Fruit fly (Drosophila melanogaster) whole organism, prepupa: Measurements from ENCODE around the gene Sk1.

Experiments
- CG10631 ChIP-seq: fragments of 200-800 bp; sonication (Bioruptor generic); optimal IDR thresholded peaks from 2 replicates; lab custom pipeline; 2016; ENCODE audit warnings: missing biosample characterization, missing genetic modification characterization
- CG11294 ChIP-seq: fragments of 200-800 bp; sonication (Bioruptor generic); IDR thresholded peaks from 2 replicates; pipeline ENCODE4 v1.3.6; 2022; ENCODE audit warnings: missing biosample characterization, missing genetic modification characterization
- CG11762 ChIP-seq: fragments of 200-800 bp; sonication (Bioruptor generic); optimal IDR thresholded peaks from 3 replicates; lab custom pipeline; 2016; ENCODE audit warnings: missing biosample characterization, missing genetic modification characterization; ENCODE audit not compliant: insufficient read depth
- CG11902 ChIP-seq: fragments of 200-800 bp; sonication (Bioruptor generic); optimal IDR thresholded peaks from 3 replicates; lab custom pipeline; 2016; ENCODE audit warnings: missing biosample characterization, missing genetic modification characterization
- CG15336 ChIP-seq: fragments of 200-800 bp; sonication (Bioruptor generic); IDR thresholded peaks from 2 replicates; pipeline ENCODE4 v1.3.6; 2022; ENCODE audit warnings: missing biosample characterization, missing genetic modification characterization
- CG1621 ChIP-seq: fragments of 200-800 bp; sonication (Bioruptor generic); optimal IDR thresholded peaks from 3 replicates; lab custom pipeline; 2018; ENCODE audit warnings: missing biosample characterization, mild to moderate bottlenecking, missing genetic modification characterization
- CG16779 ChIP-seq: fragments of 200-800 bp; sonication (Bioruptor generic); optimal IDR thresholded peaks from 3 replicates; lab custom pipeline; 2017; ENCODE audit warnings: missing biosample characterization, mild to moderate bottlenecking, missing genetic modification characterization
- CG3032 ChIP-seq: fragments of 200-800 bp; optimal IDR thresholded peaks from 2 replicates; lab custom pipeline; 2019; ENCODE audit warnings: missing biosample characterization, mild to moderate bottlenecking, missing genetic modification characterization, moderate library complexity
- CG31627 ChIP-seq: fragments of 200-800 bp; sonication (Bioruptor generic); optimal IDR thresholded peaks from 3 replicates; lab custom pipeline; 2016; ENCODE audit warnings: missing biosample characterization, missing genetic modification characterization
- CG32006 ChIP-seq: fragments of 200-800 bp; sonication (Bioruptor generic); optimal IDR thresholded peaks from 3 replicates; lab custom pipeline; 2017; ENCODE audit warnings: missing biosample characterization, mild to moderate bottlenecking, missing genetic modification characterization
- CG34406 ChIP-seq: fragments of 200-800 bp; sonication (Bioruptor generic); optimal IDR thresholded peaks from 3 replicates; lab custom pipeline; 2016; ENCODE audit warnings: missing biosample characterization, missing genetic modification characterization
- CG3919 ChIP-seq: fragments of 200-800 bp; sonication (Bioruptor generic); optimal IDR thresholded peaks from 3 replicates; lab custom pipeline; 2016; ENCODE audit warnings: missing biosample characterization, missing genetic modification characterization
- CG6163 ChIP-seq: fragments of 200-800 bp; sonication (Bioruptor generic); IDR thresholded peaks from 3 replicates; pipeline ENCODE4 v1.3.6; 2022; ENCODE audit warnings: missing biosample characterization, missing genetic modification characterization
- CG6276 ChIP-seq: fragments of 200-800 bp; sonication (Bioruptor generic); optimal IDR thresholded peaks from 2 replicates; lab custom pipeline; 2017; ENCODE audit warnings: missing biosample characterization, mild to moderate bottlenecking, missing genetic modification characterization
- CG6808 ChIP-seq: fragments of 200-800 bp; sonication (Bioruptor generic); optimal IDR thresholded peaks from 3 replicates; lab custom pipeline; 2017; ENCODE audit warnings: missing biosample characterization, missing genetic modification characterization, mild to moderate bottlenecking, moderate library complexity, missing genetic modification reagents
- CG6854 ChIP-seq: fragments of 200-800 bp; sonication (Bioruptor generic); optimal IDR thresholded peaks from 2 replicates; lab custom pipeline; 2017; ENCODE audit warnings: missing biosample characterization, mild to moderate bottlenecking, missing genetic modification characterization
- CG7368 ChIP-seq: fragments of 200-800 bp; sonication (Bioruptor generic); optimal IDR thresholded peaks from 3 replicates; lab custom pipeline; 2016; ENCODE audit warnings: missing biosample characterization, missing genetic modification characterization
- CG8119 ChIP-seq: fragments of 200-800 bp; sonication (Bioruptor generic); IDR thresholded peaks from 3 replicates; pipeline ENCODE4 v1.3.6; 2022; ENCODE audit warnings: missing biosample characterization, missing genetic modification characterization
- CG8319 ChIP-seq: fragments of 200-800 bp; sonication (Bioruptor generic); optimal IDR thresholded peaks from 3 replicates; lab custom pipeline; 2016; ENCODE audit warnings: missing biosample characterization, missing genetic modification characterization
- CG8632 ChIP-seq: fragments of 200-800 bp; sonication (Bioruptor generic); optimal IDR thresholded peaks from 3 replicates; lab custom pipeline; 2016; ENCODE audit warnings: missing biosample characterization, missing genetic modification characterization
- CG9139 ChIP-seq: fragments of 200-800 bp; sonication (Bioruptor generic); optimal IDR thresholded peaks from 3 replicates; lab custom pipeline; 2017; ENCODE audit warnings: missing biosample characterization, mild to moderate bottlenecking, missing genetic modification characterization
- Eip75B ChIP-seq: fragments of 200-800 bp; sonication (Bioruptor generic); optimal IDR thresholded peaks from 3 replicates; lab custom pipeline; 2016; ENCODE audit warnings: missing biosample characterization, missing genetic modification characterization
- Ets21C ChIP-seq: fragments of 200-800 bp; sonication (Bioruptor generic); optimal IDR thresholded peaks from 3 replicates; lab custom pipeline; 2016; ENCODE audit warnings: missing biosample characterization, missing genetic modification characterization
- Ets96B ChIP-seq: fragments of 200-800 bp; optimal IDR thresholded peaks from 2 replicates; lab custom pipeline; 2019; ENCODE audit warnings: missing biosample characterization, mild to moderate bottlenecking, missing genetic modification characterization, moderate library complexity
- Gug ChIP-seq: fragments of 200-800 bp; sonication (Bioruptor generic); IDR thresholded peaks from 2 replicates; pipeline ENCODE4 v1.3.6; 2022; ENCODE audit warnings: missing biosample characterization, missing genetic modification characterization
- Hr38 ChIP-seq: sonication (Bioruptor generic); optimal IDR thresholded peaks from 2 replicates; lab custom pipeline; 2016; ENCODE audit warnings: missing biosample characterization, missing genetic modification characterization
- Hr39 ChIP-seq: fragments of 200-800 bp; sonication (Bioruptor generic); optimal IDR thresholded peaks from 2 replicates; lab custom pipeline; 2016; ENCODE audit warnings: missing biosample characterization, missing genetic modification characterization
- Hr4 ChIP-seq: fragments of 200-800 bp; sonication (Bioruptor generic); optimal IDR thresholded peaks from 3 replicates; lab custom pipeline; 2016; ENCODE audit warnings: missing biosample characterization, missing genetic modification characterization
- Lpt ChIP-seq: fragments of 200-800 bp; sonication (Bioruptor generic); optimal IDR thresholded peaks from 3 replicates; lab custom pipeline; 2016; ENCODE audit warnings: missing biosample characterization, missing genetic modification characterization
- Met ChIP-seq: fragments of 200-800 bp; sonication (Bioruptor generic); optimal IDR thresholded peaks from 3 replicates; lab custom pipeline; 2016; ENCODE audit warnings: missing biosample characterization, missing genetic modification characterization
- OdsH ChIP-seq: fragments of 200-800 bp; sonication (Bioruptor generic); optimal IDR thresholded peaks from 3 replicates; lab custom pipeline; 2016; ENCODE audit warnings: missing biosample characterization, missing genetic modification characterization
- Smox ChIP-seq: fragments of 200-800 bp; sonication (Bioruptor generic); optimal IDR thresholded peaks from 3 replicates; lab custom pipeline; 2016; ENCODE audit warnings: missing biosample characterization, missing genetic modification characterization
- Sox102F ChIP-seq: fragments of 200-800 bp; sonication (Bioruptor generic); optimal IDR thresholded peaks from 2 replicates; lab custom pipeline; 2016; ENCODE audit warnings: missing biosample characterization, mild to moderate bottlenecking, missing genetic modification characterization
- Sox14 ChIP-seq: fragments of 200-800 bp; sonication (Bioruptor generic); optimal IDR thresholded peaks from 3 replicates; lab custom pipeline; 2016; ENCODE audit warnings: missing biosample characterization, missing genetic modification characterization
- Sox15 ChIP-seq: fragments of 200-800 bp; sonication (Bioruptor generic); optimal IDR thresholded peaks from 3 replicates; lab custom pipeline; 2016; ENCODE audit warnings: missing biosample characterization, missing genetic modification characterization
- achi ChIP-seq: fragments of 200-800 bp; sonication (Bioruptor generic); optimal IDR thresholded peaks from 3 replicates; lab custom pipeline; 2016; ENCODE audit warnings: missing biosample characterization, missing genetic modification characterization
- acj6 ChIP-seq: fragments of 200-800 bp; sonication (Bioruptor generic); optimal IDR thresholded peaks from 3 replicates; lab custom pipeline; 2016; ENCODE audit warnings: missing biosample characterization, missing genetic modification characterization
- cyc ChIP-seq: fragments of 200-800 bp; sonication (Bioruptor generic); optimal IDR thresholded peaks from 3 replicates; lab custom pipeline; 2016; ENCODE audit warnings: missing biosample characterization, missing genetic modification characterization
- dsx ChIP-seq: fragments of 200-800 bp; optimal IDR thresholded peaks from 3 replicates; lab custom pipeline; 2019; ENCODE audit warnings: missing biosample characterization, mild to moderate bottlenecking, missing genetic modification characterization, moderate library complexity; ENCODE audit not compliant: poor library complexity, severe bottlenecking
- eg ChIP-seq: fragments of 200-800 bp; sonication (Bioruptor generic); IDR thresholded peaks from 3 replicates; pipeline ENCODE4 v1.3.6; 2022; ENCODE audit warnings: missing biosample characterization, missing genetic modification characterization
- fd59A ChIP-seq: fragments of 200-800 bp; sonication (Bioruptor generic); optimal IDR thresholded peaks from 2 replicates; lab custom pipeline; 2017; ENCODE audit warnings: missing biosample characterization, mild to moderate bottlenecking, missing genetic modification characterization, missing genetic modification reagents
- fkh ChIP-seq: fragments of 200-800 bp; sonication (Bioruptor generic); optimal IDR thresholded peaks from 3 replicates; lab custom pipeline; 2017; ENCODE audit warnings: missing biosample characterization, mild to moderate bottlenecking, missing genetic modification characterization, moderate library complexity
- lz ChIP-seq: fragments of 200-800 bp; sonication (Bioruptor generic); optimal IDR thresholded peaks from 3 replicates; lab custom pipeline; 2016; ENCODE audit warnings: missing biosample characterization, missing genetic modification characterization
- net ChIP-seq: fragments of 200-800 bp; sonication (Bioruptor generic); optimal IDR thresholded peaks from 3 replicates; lab custom pipeline; 2016; ENCODE audit warnings: missing biosample characterization, missing genetic modification characterization
- pdm3 ChIP-seq: fragments of 200-800 bp; sonication (Bioruptor generic); optimal IDR thresholded peaks from 3 replicates; lab custom pipeline; 2016; ENCODE audit warnings: missing biosample characterization, missing genetic modification characterization
- ss ChIP-seq, 2 experiments: fragments of 200-800 bp; sonication (Bioruptor generic); optimal IDR thresholded peaks; 2 replicates in 1 of 2; 3 replicates in 1 of 2; lab custom pipeline; 2017 to 2018; ENCODE audit warnings: mild to moderate bottlenecking in 2 of 2, missing biosample characterization in 2 of 2, missing genetic modification characterization in 2 of 2, moderate library complexity in 1 of 2
- svp ChIP-seq: fragments of 200-800 bp; sonication (Bioruptor generic); peaks from one replicate; lab custom pipeline; 2016; ENCODE audit warnings: missing biosample characterization, missing genetic modification characterization
- vri ChIP-seq: fragments of 200-800 bp; sonication (Bioruptor generic); optimal IDR thresholded peaks from 3 replicates; lab custom pipeline; 2016; ENCODE audit warnings: missing biosample characterization, mild to moderate bottlenecking, missing genetic modification characterization

Gene Sk1

DNA sequence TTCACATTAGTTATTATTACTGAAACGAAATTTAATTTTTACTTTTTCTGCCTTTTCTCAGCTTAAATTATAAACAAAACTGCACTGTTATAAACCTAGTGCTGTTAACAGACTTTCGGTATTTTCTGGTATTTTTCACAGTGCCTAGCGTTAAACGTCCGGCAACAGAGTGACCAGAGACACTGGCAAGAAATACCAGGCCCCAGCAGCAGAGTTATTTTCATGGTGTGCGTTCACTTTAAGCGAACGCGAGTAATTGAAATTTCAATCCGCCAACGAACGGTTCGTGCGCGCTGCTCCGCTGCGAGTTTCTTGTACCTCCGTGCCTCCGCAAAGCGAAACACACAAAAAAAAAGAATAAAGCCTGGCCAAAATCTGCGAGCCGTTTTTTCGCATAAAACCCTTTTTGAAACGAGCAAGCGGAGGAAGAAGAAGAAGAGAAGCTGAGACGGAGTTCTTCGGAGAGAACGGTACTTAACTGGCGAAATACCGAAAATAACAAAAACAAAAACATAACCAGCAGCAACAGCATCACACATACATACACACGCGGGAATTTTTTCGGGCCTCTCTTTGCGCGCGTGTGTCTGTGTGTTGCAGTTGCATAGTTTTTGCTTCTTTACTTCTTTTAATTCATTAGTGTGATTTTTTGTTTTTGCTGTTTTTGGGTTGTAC is 50.7 kb downstream of the Sk1 start, which contains the start of gene Drak (continued):
- TF ChIP-seq fkh (no peak), OdsH (GFP tag; lab: Kevin White, UChicago) (no peak), CG7368 (GFP tag; lab: Kevin White, UChicago) (no peak), Met (no peak), achi (GFP tag; lab: Kevin White, UChicago) (no peak), CG6163 (GFP tag; lab: Robert Waterston, UW) (no peak), ss (GFP tag; optimal IDR thresholded peaks at IDR 0.05; lab: Kevin White, UChicago) (peak; percentile 22 to 67)

DNA sequence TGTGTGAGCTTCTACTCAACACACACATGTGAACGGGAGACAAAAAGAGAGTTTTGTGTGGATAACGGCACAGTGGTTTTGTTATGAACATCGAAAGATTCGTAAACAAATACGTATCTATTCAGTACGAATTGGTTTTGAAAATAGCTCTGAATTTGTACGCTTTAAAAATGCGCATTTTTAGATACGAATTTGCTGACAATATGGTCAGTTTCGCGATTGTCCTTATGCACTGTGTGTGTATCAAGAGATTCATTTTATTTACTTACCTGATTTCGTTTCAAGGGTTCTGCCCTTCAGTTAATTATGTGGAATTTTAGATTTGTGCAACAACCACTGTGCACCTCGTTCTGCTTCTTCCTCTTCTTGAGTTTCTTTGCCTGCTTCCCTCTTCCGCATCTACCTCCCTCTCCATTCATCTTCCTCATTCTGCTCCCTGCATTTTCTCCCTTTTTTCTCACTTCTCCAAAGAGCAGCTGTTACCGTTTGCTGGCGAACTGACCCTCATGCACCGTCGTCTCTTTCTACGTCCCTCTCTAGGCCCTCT is 52.5 kb downstream of the Sk1 start:
- TF ChIP-seq Sox14 (GFP tag; lab: Kevin White, UChicago): peak; percentile 97
- TF ChIP-seq pdm3: peak; percentile 95
- peak; percentile 88 for TF ChIP-seq CG8119 (GFP tag; lab: Robert Waterston, UW)
- peak; percentile 94 for TF ChIP-seq CG8632
- TF ChIP-seq CG32006 (GFP tag; lab: Kevin White, UChicago): peak; percentile 92
- TF ChIP-seq CG6808 (GFP tag; lab: Kevin White, UChicago): peak; percentile 95
- peak; percentile 96 for TF ChIP-seq svp (GFP tag; lab: Kevin White, UChicago)
- TF ChIP-seq CG11294 (GFP tag; lab: Robert Waterston, UW): 0 out of 2 replicates have a peak, but pooled peaks have one; percentile 35
- peak; percentile 94 for TF ChIP-seq CG34406
- peak; percentile 76 for TF ChIP-seq Hr4 (GFP tag; lab: Kevin White, UChicago)
- TF ChIP-seq Hr39 (GFP tag; lab: Kevin White, UChicago): peak; percentile 96
- TF ChIP-seq net (GFP tag; lab: Kevin White, UChicago): peak; percentile 92
- TF ChIP-seq CG8319 (GFP tag; lab: Kevin White, UChicago): peak; percentile 93
- peak; percentile 75 for TF ChIP-seq CG6276 (GFP tag; lab: Kevin White, UChicago)
- peak; percentile 88 for TF ChIP-seq vri (GFP tag; lab: Kevin White, UChicago)
- TF ChIP-seq CG10631 (GFP tag; lab: Kevin White, UChicago): peak; percentile 95
- peak; percentile 95 for TF ChIP-seq CG3919 (GFP tag; lab: Kevin White, UChicago)
- peak; percentile 96 for TF ChIP-seq Eip75B (GFP tag; lab: Kevin White, UChicago)
- peak; percentile 51; the same call in 1 of the 3 replicates for TF ChIP-seq eg (GFP tag; lab: Robert Waterston, UW)
- peak; percentile 94 for TF ChIP-seq Ets96B (tag; lab: Kevin White, UChicago)
- peak; percentile 95 for TF ChIP-seq Sox15 (GFP tag; lab: Kevin White, UChicago)
- peak; percentile 91 for TF ChIP-seq CG11762
- TF ChIP-seq CG6854 (GFP tag; lab: Kevin White, UChicago): peak; percentile 88
- TF ChIP-seq Ets21C (GFP tag; lab: Kevin White, UChicago): peak; percentile 96
- peak; percentile 96 for TF ChIP-seq Sox102F
- TF ChIP-seq CG1621 (tag; lab: Kevin White, UChicago): peak; percentile 95
- TF ChIP-seq ss (GFP tag; optimal IDR thresholded peaks at IDR 0.05; lab: Kevin White, UChicago): peak; percentile 95 to 96
- TF ChIP-seq CG15336 (GFP tag; lab: Robert Waterston, UW): peak; percentile 86
- peak; percentile 92 for TF ChIP-seq dsx
- peak; percentile 50 for TF ChIP-seq fkh
- peak; percentile 90 for TF ChIP-seq CG9139
- TF ChIP-seq CG31627: peak; percentile 95
- peak; percentile 91 for TF ChIP-seq CG11902 (GFP tag; lab: Kevin White, UChicago)
- peak; percentile 86 for TF ChIP-seq CG6163 (GFP tag; lab: Robert Waterston, UW)
- peak; percentile 68 for TF ChIP-seq Gug
- TF ChIP-seq achi (GFP tag; lab: Kevin White, UChicago): peak; percentile 94
- TF ChIP-seq Hr38 (GFP tag; lab: Kevin White, UChicago): no peak
- TF ChIP-seq acj6: peak; percentile 95
- TF ChIP-seq CG16779 (tag; lab: Kevin White, UChicago): peak; percentile 87
- TF ChIP-seq fd59A (GFP tag; lab: Kevin White, UChicago): peak; percentile 95
- peak; percentile 95 for TF ChIP-seq Smox
- TF ChIP-seq cyc (GFP tag; lab: Kevin White, UChicago): peak; percentile 94
- TF ChIP-seq Lpt (GFP tag; lab: Kevin White, UChicago): peak; percentile 90
- TF ChIP-seq CG3032 (tag; lab: Kevin White, UChicago): peak; percentile 95
- TF ChIP-seq lz (GFP tag; lab: Kevin White, UChicago): peak; percentile 97
